Worm (Caenorhabditis elegans) whole organism, mixed stage, embryonic: ENCODE results near the gene lec-8.

Experiments
- M03D4.4 ChIP-seq: sonication (generic microtip); optimal IDR thresholded peaks from 2 replicates; lab custom pipeline; 2017; ENCODE audit warnings: mild to moderate bottlenecking, missing genetic modification characterization, missing compliant biosample characterization
- bed-3 ChIP-seq: fragments of 200-800 bp; sonication (Bioruptor generic); optimal IDR thresholded peaks from 3 replicates; lab custom pipeline; 2018; ENCODE audit warnings: mild to moderate bottlenecking, missing genetic modification characterization, moderate library complexity, missing compliant biosample characterization
- blmp-1 ChIP-seq: fragments of 150-350 bp; optimal IDR thresholded peaks from 2 replicates; lab custom pipeline; 2014; ENCODE audit warnings: missing biosample characterization, missing genetic modification characterization
- ceh-39 ChIP-seq: fragments of 150-350 bp; optimal IDR thresholded peaks from 2 replicates; lab custom pipeline; 2014; ENCODE audit warnings: missing biosample characterization, missing genetic modification characterization
- ceh-43 ChIP-seq: fragments of 200-800 bp; sonication (Bioruptor generic); optimal IDR thresholded peaks from 2 replicates; lab custom pipeline; 2018; ENCODE audit warnings: mild to moderate bottlenecking, missing genetic modification characterization, moderate library complexity, missing compliant biosample characterization
- ces-1 ChIP-seq: fragments of 150-350 bp; optimal IDR thresholded peaks from 2 replicates; lab custom pipeline; 2014; ENCODE audit warnings: missing biosample characterization, missing genetic modification reagents, missing genetic modification characterization
- cnd-1 ChIP-seq: fragments of 200-800 bp; sonication (Bioruptor generic); optimal IDR thresholded peaks from 2 replicates; lab custom pipeline; 2018; ENCODE audit warnings: mild to moderate bottlenecking, missing genetic modification characterization, missing compliant biosample characterization
- drap-1 ChIP-seq: fragments of 200-800 bp; sonication (Bioruptor generic); optimal IDR thresholded peaks from 3 replicates; lab custom pipeline; 2018; ENCODE audit warnings: mild to moderate bottlenecking, missing genetic modification characterization, missing compliant biosample characterization
- elt-3 ChIP-seq: fragments of 150-350 bp; optimal IDR thresholded peaks from 2 replicates; lab custom pipeline; 2014; ENCODE audit warnings: missing biosample characterization, missing genetic modification characterization
- flh-1 ChIP-seq: fragments of 200-800 bp; sonication (Bioruptor generic); optimal IDR thresholded peaks from 2 replicates; lab custom pipeline; 2018; ENCODE audit warnings: mild to moderate bottlenecking, missing genetic modification characterization, moderate library complexity, missing compliant biosample characterization
- ham-2 ChIP-seq: fragments of 200-800 bp; sonication (Bioruptor generic); optimal IDR thresholded peaks from 2 replicates; lab custom pipeline; 2018; ENCODE audit warnings: mild to moderate bottlenecking, missing genetic modification characterization, missing compliant biosample characterization
- hlh-1 ChIP-seq: fragments of 150-350 bp; optimal IDR thresholded peaks from 2 replicates; lab custom pipeline; 2014; ENCODE audit warnings: missing biosample characterization, missing genetic modification reagents, missing genetic modification characterization
- lin-13 ChIP-seq: fragments of 150-350 bp; optimal IDR thresholded peaks from 2 replicates; lab custom pipeline; 2014; ENCODE audit warnings: missing biosample characterization, missing genetic modification characterization
- lsy-2 ChIP-seq: fragments of 150-350 bp; optimal IDR thresholded peaks from 2 replicates; lab custom pipeline; 2014; ENCODE audit warnings: missing biosample characterization, missing genetic modification characterization
- mab-5 ChIP-seq: fragments of 150-350 bp; optimal IDR thresholded peaks from 2 replicates; lab custom pipeline; 2014; ENCODE audit warnings: missing biosample characterization, missing genetic modification characterization
- mep-1 ChIP-seq: fragments of 150-350 bp; optimal IDR thresholded peaks from 2 replicates; lab custom pipeline; 2017; ENCODE audit warnings: missing biosample characterization, missing genetic modification reagents, missing genetic modification characterization, inconsistent platforms
- mls-2 ChIP-seq: sonication (generic microtip); optimal IDR thresholded peaks from 2 replicates; lab custom pipeline; 2016; ENCODE audit warnings: mild to moderate bottlenecking, missing genetic modification characterization, moderate library complexity, missing compliant biosample characterization
- nhr-12 ChIP-seq: fragments of 150-350 bp; optimal IDR thresholded peaks from 2 replicates; lab custom pipeline; 2014; ENCODE audit warnings: missing biosample characterization, missing genetic modification characterization
- nhr-2 ChIP-seq: fragments of 150-350 bp; optimal IDR thresholded peaks from 2 replicates; lab custom pipeline; 2014; ENCODE audit warnings: missing biosample characterization, missing genetic modification characterization
- nhr-28 ChIP-seq: fragments of 150-350 bp; optimal IDR thresholded peaks from 2 replicates; lab custom pipeline; 2014; ENCODE audit warnings: missing biosample characterization, missing genetic modification characterization
- nhr-76 ChIP-seq: sonication (generic microtip); optimal IDR thresholded peaks from 2 replicates; lab custom pipeline; 2017; ENCODE audit warnings: missing biosample characterization, missing genetic modification characterization
- pha-4 ChIP-seq: fragments of 150-350 bp; optimal IDR thresholded peaks from 2 replicates; lab custom pipeline; 2018; ENCODE audit warnings: missing biosample characterization, missing genetic modification reagents, missing genetic modification characterization
- sem-2 ChIP-seq: fragments of 200-800 bp; sonication (Bioruptor generic); optimal IDR thresholded peaks from 2 replicates; lab custom pipeline; 2018; ENCODE audit warnings: mild to moderate bottlenecking, missing genetic modification characterization, missing compliant biosample characterization
- snpc-4 ChIP-seq: fragments of 150-350 bp; optimal IDR thresholded peaks from 2 replicates; lab custom pipeline; 2014; ENCODE audit warnings: missing biosample characterization, missing genetic modification characterization
- sptf-1 ChIP-seq: sonication (generic microtip); optimal IDR thresholded peaks from 2 replicates; lab custom pipeline; 2017; ENCODE audit warnings: mild to moderate bottlenecking, missing genetic modification characterization, moderate library complexity, missing compliant biosample characterization
- tbx-8 ChIP-seq: fragments of 200-800 bp; sonication (Bioruptor generic); optimal IDR thresholded peaks from 2 replicates; lab custom pipeline; 2018; ENCODE audit warnings: mild to moderate bottlenecking, missing genetic modification characterization, moderate library complexity, missing compliant biosample characterization
- unc-39 ChIP-seq: fragments of 150-350 bp; optimal IDR thresholded peaks from 2 replicates; lab custom pipeline; 2014; ENCODE audit warnings: missing biosample characterization, missing genetic modification characterization
- zip-8 ChIP-seq: fragments of 150-350 bp; optimal IDR thresholded peaks from 2 replicates; lab custom pipeline; 2014; ENCODE audit warnings: missing biosample characterization, missing genetic modification characterization
- ztf-11 ChIP-seq: fragments of 150-350 bp; optimal IDR thresholded peaks from 2 replicates; lab custom pipeline; 2014; ENCODE audit warnings: missing biosample characterization, missing genetic modification characterization

Gene lec-8

ce11 chrX:9858069-9858468, 7.7 kb downstream of the lec-8 start, which contains the start of gene scav-5:
Gene scav-5 (plus strand): TSS chrX:9858365.
- TF ChIP-seq unc-39 (tag; lab: Kevin White, UChicago) (no peak), mls-2 (no peak), ham-2 (GFP tag; lab: Kevin White, UChicago) (no peak), mab-5 (no peak), ceh-43 (GFP tag; lab: Kevin White, UChicago) (no peak), drap-1 (GFP tag; lab: Kevin White, UChicago) (no peak), pha-4 (no peak), ceh-39 (tag; lab: Kevin White, UChicago) (no peak), zip-8 (tag; lab: Kevin White, UChicago) (no peak), cnd-1 (tag; lab: Kevin White, UChicago) (no peak)

DNA sequence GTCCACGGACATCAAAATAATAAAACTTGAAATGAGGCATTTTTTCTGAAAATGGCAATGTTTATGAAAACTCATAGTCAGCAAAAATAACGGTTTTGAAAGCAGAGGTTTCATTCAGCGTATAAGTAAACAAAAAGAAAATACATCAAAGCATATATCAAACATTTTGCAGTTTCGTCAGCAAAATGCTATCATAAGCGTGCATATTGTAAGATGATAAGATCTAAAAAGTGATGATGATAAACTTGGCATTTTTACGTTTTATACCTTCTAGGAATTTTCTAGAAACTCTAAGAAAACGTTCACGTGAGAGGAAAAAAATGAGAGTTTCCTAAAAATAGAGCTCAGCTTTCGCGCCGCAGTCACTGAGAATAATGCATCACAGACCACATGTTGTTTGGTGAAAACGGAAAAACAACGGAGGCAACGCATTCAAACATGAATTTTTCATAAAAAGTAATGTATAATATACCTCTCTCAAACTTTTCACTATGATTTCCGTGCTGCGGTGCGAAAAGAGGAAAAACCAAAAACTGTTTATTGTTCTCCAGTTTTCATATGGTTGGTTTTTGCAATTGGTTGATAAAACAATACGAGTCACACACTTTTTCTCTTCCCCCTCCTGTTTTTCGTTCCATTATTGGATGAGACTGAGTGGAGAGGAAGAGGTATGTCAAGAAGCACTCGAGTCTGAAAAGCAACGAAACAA, 12.7 kb downstream of the lec-8 start, which contains the start of the genes gst-36 and R07B1.5:
TSS of gene gst-36 (minus strand) at position 45 of the 709 bp plus-strand sequence.
TSS of gene R07B1.5 (plus strand) at position 665 of the 709 bp plus-strand sequence.
- TF ChIP-seq cnd-1 (tag; lab: Kevin White, UChicago) (no peak), sem-2 (no peak), bed-3 (GFP tag; lab: Kevin White, UChicago) (no peak), ceh-39 (tag; lab: Kevin White, UChicago) (no peak), elt-3 (tag; lab: Kevin White, UChicago) (no peak), mls-2 (no peak), unc-39 (tag; lab: Kevin White, UChicago) (no peak), nhr-2 (tag; lab: Kevin White, UChicago) (no peak), blmp-1 (tag; lab: Kevin White, UChicago) (no peak), nhr-12 (no peak), nhr-76 (tag; lab: Kevin White, UChicago) (no peak), drap-1 (GFP tag; lab: Kevin White, UChicago) (no peak), tbx-8 (GFP tag; lab: Kevin White, UChicago) (no peak), ceh-43 (GFP tag; lab: Kevin White, UChicago) (no peak), mab-5 (no peak), snpc-4 (tag; lab: Kevin White, UChicago) (no peak), pha-4 (no peak), ztf-11 (no peak), mep-1 (no peak)

ce11 chrX:9866355-9866754, 16.0 kb downstream of the lec-8 start, which contains the start of gene R07B1.6:
Gene R07B1.6 (plus strand): TSS chrX:9866655.
- TF ChIP-seq blmp-1 (tag; lab: Kevin White, UChicago) (no peak), nhr-76 (tag; lab: Kevin White, UChicago) (no peak), elt-3 (tag; lab: Kevin White, UChicago) (no peak), ces-1 (GFP tag; lab: Kevin White, UChicago) (no peak), nhr-28 (tag; lab: Kevin White, UChicago) (no peak), lin-13 (tag; lab: Kevin White, UChicago) (no peak), zip-8 (tag; lab: Kevin White, UChicago) (no peak), M03D4.4 (no peak), tbx-8 (GFP tag; lab: Kevin White, UChicago) (no peak), pha-4 (no peak), bed-3 (GFP tag; lab: Kevin White, UChicago) (no peak)

ce11 chrX:9868820-9869219, 18.4 kb downstream of the lec-8 start, which contains the start of gene R07B1.7:
Gene R07B1.7 (plus strand): TSS chrX:9869120.
- no peak for TF ChIP-seq drap-1 (GFP tag; lab: Kevin White, UChicago)
- no peak for TF ChIP-seq nhr-2 (tag; lab: Kevin White, UChicago)
- TF ChIP-seq ztf-11: no peak
- TF ChIP-seq ceh-43 (GFP tag; lab: Kevin White, UChicago): no peak
- TF ChIP-seq hlh-1 (tag; lab: Kevin White, UChicago): no peak
- no peak for TF ChIP-seq sem-2
- no peak for TF ChIP-seq flh-1
- TF ChIP-seq lsy-2 (tag; lab: Kevin White, UChicago): no peak
- no peak for TF ChIP-seq blmp-1 (tag; lab: Kevin White, UChicago)
- no peak for TF ChIP-seq mep-1
- no peak for TF ChIP-seq bed-3 (GFP tag; lab: Kevin White, UChicago)
- TF ChIP-seq ham-2 (GFP tag; lab: Kevin White, UChicago): no peak
- TF ChIP-seq sptf-1 (tag; lab: Kevin White, UChicago): no peak
- no peak for TF ChIP-seq cnd-1 (tag; lab: Kevin White, UChicago)
- TF ChIP-seq lin-13 (tag; lab: Kevin White, UChicago): no peak
- no peak for TF ChIP-seq elt-3 (tag; lab: Kevin White, UChicago)
- TF ChIP-seq ceh-39 (tag; lab: Kevin White, UChicago): no peak

ce11 chrX:9869522-9869921, 19.2 kb downstream of the lec-8 start, which contains the start of gene R07B1.13:
Gene R07B1.13 (plus strand): TSS chrX:9869822.
- no peak for TF ChIP-seq ztf-11
- TF ChIP-seq nhr-2 (tag; lab: Kevin White, UChicago): no peak
- no peak for TF ChIP-seq zip-8 (tag; lab: Kevin White, UChicago)
- TF ChIP-seq blmp-1 (tag; lab: Kevin White, UChicago): no peak
- TF ChIP-seq nhr-76 (tag; lab: Kevin White, UChicago): no peak
- TF ChIP-seq ceh-43 (GFP tag; lab: Kevin White, UChicago): no peak
- TF ChIP-seq ham-2 (GFP tag; lab: Kevin White, UChicago): no peak
- TF ChIP-seq M03D4.4: no peak
- TF ChIP-seq flh-1: no peak
- no peak for TF ChIP-seq elt-3 (tag; lab: Kevin White, UChicago)
- no peak for TF ChIP-seq mep-1
- no peak for TF ChIP-seq cnd-1 (tag; lab: Kevin White, UChicago)
- no peak for TF ChIP-seq ces-1 (GFP tag; lab: Kevin White, UChicago)
- TF ChIP-seq lin-13 (tag; lab: Kevin White, UChicago): no peak
